Worm (Caenorhabditis elegans) whole organism, L2 larva: ENCODE results near the gene srx-110.

ENCODE experiments used
- C34F6.9 ChIP-seq: fragments of 150-350 bp; optimal IDR thresholded peaks from 2 replicates; lab custom pipeline; 2014; ENCODE audit warnings: missing biosample characterization, missing genetic modification characterization
- F13H6.1 ChIP-seq: sonication (generic microtip); optimal IDR thresholded peaks from 2 replicates; lab custom pipeline; 2016; ENCODE audit warnings: missing genetic modification characterization, missing compliant biosample characterization
- Y55F3AM.14 ChIP-seq: fragments of 200-800 bp; sonication (Bioruptor generic); optimal IDR thresholded peaks from 2 replicates; lab custom pipeline; 2018; ENCODE audit warnings: mild to moderate bottlenecking, missing genetic modification characterization, missing compliant biosample characterization
- alr-1 ChIP-seq: fragments of 150-350 bp; optimal IDR thresholded peaks from 2 replicates; lab custom pipeline; 2014; ENCODE audit warnings: missing biosample characterization, missing genetic modification characterization
- aly-2 ChIP-seq: fragments of 150-350 bp; optimal IDR thresholded peaks from 2 replicates; lab custom pipeline; 2014; ENCODE audit warnings: missing biosample characterization, missing genetic modification characterization
- ama-1 ChIP-seq: fragments of 150-350 bp; optimal IDR thresholded peaks from 2 replicates; lab custom pipeline; 2018; ENCODE audit warnings: inconsistent platforms
- blmp-1 ChIP-seq: sonication (generic microtip); optimal IDR thresholded peaks from 2 replicates; lab custom pipeline; 2017; ENCODE audit warnings: missing genetic modification characterization, mild to moderate bottlenecking, missing compliant biosample characterization, antibody characterized with exemption, moderate library complexity; ENCODE audit not compliant: insufficient read depth
- ceh-82 ChIP-seq: fragments of 150-350 bp; optimal IDR thresholded peaks from 2 replicates; lab custom pipeline; 2014; ENCODE audit warnings: missing biosample characterization, missing genetic modification characterization
- dmd-4 ChIP-seq: sonication (generic microtip); optimal IDR thresholded peaks from 2 replicates; lab custom pipeline; 2017; ENCODE audit warnings: missing biosample characterization, missing genetic modification characterization
- egl-27 ChIP-seq: sonication (generic microtip); optimal IDR thresholded peaks from 3 replicates; lab custom pipeline; 2017; ENCODE audit warnings: missing biosample characterization, missing genetic modification reagents, missing genetic modification characterization
- elt-1 ChIP-seq: fragments of 150-350 bp; optimal IDR thresholded peaks from 2 replicates; lab custom pipeline; 2014; ENCODE audit warnings: missing biosample characterization, missing genetic modification characterization
- lin-39 ChIP-seq: fragments of 150-350 bp; optimal IDR thresholded peaks from 2 replicates; lab custom pipeline; 2014; ENCODE audit warnings: missing biosample characterization, missing genetic modification reagents, missing genetic modification characterization
- lsy-2 ChIP-seq, 2 experiments: fragments of 150-350 bp in 1 of 2; sonication (generic microtip) in 1 of 2; optimal IDR thresholded peaks; 2 replicates each; lab custom pipeline; 2014 to 2017; ENCODE audit warnings: missing biosample characterization in 2 of 2, missing genetic modification characterization in 2 of 2
- mab-5 ChIP-seq: fragments of 150-350 bp; optimal IDR thresholded peaks from 2 replicates; lab custom pipeline; 2014; ENCODE audit warnings: missing biosample characterization, missing genetic modification characterization
- mbf-1 ChIP-seq: sonication (generic microtip); optimal IDR thresholded peaks from 2 replicates; lab custom pipeline; 2017; ENCODE audit warnings: missing biosample characterization, missing genetic modification characterization
- mdl-1 ChIP-seq, 2 experiments: fragments of 150-350 bp in 1 of 2; sonication (generic microtip) in 1 of 2; optimal IDR thresholded peaks; 2 replicates each; lab custom pipeline; 2017; ENCODE audit warnings: missing biosample characterization in 2 of 2, missing genetic modification characterization in 2 of 2
- nhr-10 ChIP-seq: sonication (generic microtip); optimal IDR thresholded peaks from 2 replicates; lab custom pipeline; 2017; ENCODE audit warnings: missing biosample characterization, missing genetic modification characterization
- nhr-11 ChIP-seq: fragments of 150-350 bp; optimal IDR thresholded peaks from 2 replicates; lab custom pipeline; 2014; ENCODE audit warnings: missing biosample characterization, missing genetic modification characterization
- nhr-21 ChIP-seq: fragments of 150-350 bp; optimal IDR thresholded peaks from 2 replicates; lab custom pipeline; 2014; ENCODE audit warnings: missing biosample characterization, missing genetic modification characterization
- nhr-237 ChIP-seq: fragments of 150-350 bp; optimal IDR thresholded peaks from 2 replicates; lab custom pipeline; 2014; ENCODE audit warnings: missing biosample characterization, missing genetic modification characterization
- nhr-25 ChIP-seq: fragments of 150-350 bp; sonication (generic microtip); optimal IDR thresholded peaks from 3 replicates; lab custom pipeline; 2014; ENCODE audit warnings: missing biosample characterization, missing genetic modification characterization
- nhr-6 ChIP-seq: fragments of 150-350 bp; optimal IDR thresholded peaks from 2 replicates; lab custom pipeline; 2014; ENCODE audit warnings: missing biosample characterization, missing genetic modification characterization
- nhr-77 ChIP-seq: fragments of 150-350 bp; optimal IDR thresholded peaks from 2 replicates; lab custom pipeline; 2014; ENCODE audit warnings: missing biosample characterization, missing genetic modification characterization
- peb-1 ChIP-seq: fragments of 150-350 bp; optimal IDR thresholded peaks from 2 replicates; lab custom pipeline; 2014; ENCODE audit warnings: missing biosample characterization, missing genetic modification characterization
- sem-4 ChIP-seq: fragments of 150-350 bp; optimal IDR thresholded peaks from 2 replicates; lab custom pipeline; 2014; ENCODE audit warnings: missing biosample characterization, missing genetic modification reagents, missing genetic modification characterization
- sma-9 ChIP-seq, 2 experiments: fragments of 150-350 bp in 1 of 2; sonication (generic microtip) in 1 of 2; optimal IDR thresholded peaks; 2 replicates each; lab custom pipeline; 2014 to 2016; ENCODE audit warnings: missing genetic modification characterization in 2 of 2, mild to moderate bottlenecking in 1 of 2, missing biosample characterization in 1 of 2, missing compliant biosample characterization in 1 of 2, missing genetic modification reagents in 1 of 2, moderate library complexity in 1 of 2
- unc-62 ChIP-seq: fragments of 150-350 bp; optimal IDR thresholded peaks from 2 replicates; lab custom pipeline; 2014; ENCODE audit warnings: missing biosample characterization, missing genetic modification reagents, missing genetic modification characterization
- zag-1 ChIP-seq: fragments of 150-350 bp; optimal IDR thresholded peaks from 2 replicates; lab custom pipeline; 2014; ENCODE audit warnings: missing biosample characterization, missing genetic modification characterization
- ztf-1 ChIP-seq: fragments of 200-800 bp; sonication (Bioruptor generic); conservative IDR thresholded peaks from 2 replicates; pipeline ENCODE4 v1.3.6; 2022; ENCODE audit warnings: missing genetic modification characterization, missing compliant biosample characterization
- ztf-4 ChIP-seq: fragments of 150-350 bp; optimal IDR thresholded peaks from 2 replicates; lab custom pipeline; 2014; ENCODE audit warnings: missing biosample characterization, missing genetic modification characterization

Gene srx-110

DNA sequence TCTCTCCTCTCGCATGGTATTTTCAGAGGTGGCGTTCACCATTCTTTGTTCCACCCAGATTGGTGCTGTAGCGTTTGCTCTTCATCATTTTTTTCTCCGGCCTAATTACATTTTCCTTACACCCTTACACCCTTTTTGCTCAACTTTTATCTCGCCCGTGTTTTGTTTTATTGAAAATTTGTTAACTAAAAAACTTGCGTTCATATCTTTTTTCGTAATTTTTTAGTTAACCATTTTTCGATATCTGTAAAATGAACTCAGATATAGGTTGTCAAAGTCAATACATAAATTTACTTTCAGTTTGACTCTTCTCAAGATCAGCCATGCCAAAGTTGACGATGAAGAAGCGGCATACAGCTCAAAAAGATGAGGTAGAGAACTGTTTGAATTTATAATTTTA lies 32.2 kb downstream of the srx-110 start, which contains the start of gene F12E12.1:
Gene F12E12.1, plus strand, starts transcription at position 301 of the 400 bp plus-strand sequence.
- TF ChIP-seq aly-2 (tag; lab: Kevin White, UChicago), result no peak
- no peak for TF ChIP-seq F13H6.1 (tag; lab: Kevin White, UChicago)
- TF ChIP-seq mab-5 (tag; lab: Kevin White, UChicago), result no peak

DNA sequence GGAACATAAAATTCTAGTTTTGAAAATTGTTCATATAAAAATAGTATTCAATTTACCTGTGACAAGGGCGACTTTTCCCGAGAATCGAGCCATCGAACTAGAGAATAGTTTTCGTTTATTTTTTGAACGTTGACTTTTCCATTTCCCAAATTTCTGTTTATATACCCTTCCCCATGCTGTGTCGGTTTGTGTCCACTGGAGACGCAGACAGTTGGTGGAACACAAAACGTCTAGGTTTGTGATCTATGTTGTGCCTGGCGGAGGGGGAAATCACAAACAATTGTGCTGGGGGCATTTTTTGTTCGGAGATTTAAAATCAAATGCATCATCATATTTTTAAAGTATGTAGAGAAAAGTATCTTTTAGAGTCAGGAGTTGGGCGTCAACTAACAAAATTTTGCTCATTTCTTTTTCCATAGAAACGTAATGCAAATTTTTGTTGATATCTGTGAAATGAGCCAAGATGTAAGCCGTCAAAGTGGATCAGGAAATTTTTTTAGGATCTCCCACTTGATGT lies 34.4 kb downstream of the srx-110 start, which contains the start of gene nta-1:
Gene nta-1, minus strand, starts transcription at position 131 of the 517 bp plus-strand sequence.
- TF ChIP-seq sma-9 (GFP tag; optimal IDR thresholded peaks at IDR 0.05; lab: Kevin White, UChicago) (peak; percentile 62), sma-9 (tag; optimal IDR thresholded peaks at IDR 0.05; lab: Kevin White, UChicago) (no peak), ama-1 (lab: Kevin White, UChicago) (no peak), zag-1 (no peak)

DNA sequence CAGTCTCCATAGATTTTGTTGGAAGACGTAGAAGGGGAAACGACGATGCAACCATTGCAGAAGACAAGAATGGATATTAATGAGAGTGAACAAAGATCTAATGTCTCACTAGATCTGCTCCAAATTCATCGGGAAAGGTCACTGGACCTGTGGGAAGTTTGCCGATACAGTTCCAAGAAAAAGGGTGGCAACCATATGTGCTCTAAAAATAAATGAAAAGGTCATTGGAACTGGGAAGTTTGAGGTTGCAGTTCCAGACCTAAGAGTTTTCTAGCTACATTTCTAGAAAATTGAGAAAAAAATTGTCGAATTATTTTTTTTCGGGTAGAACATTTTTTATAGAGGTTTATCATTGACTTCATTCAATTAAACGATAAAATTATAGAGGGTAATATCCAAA lies 38.0 kb downstream of the srx-110 start, which contains the start of gene fbxb-92:
Gene fbxb-92, minus strand, starts transcription at position 101 of the 400 bp plus-strand sequence.
- no peak for TF ChIP-seq aly-2 (tag; lab: Kevin White, UChicago)
- no peak for TF ChIP-seq nhr-6 (tag; lab: Kevin White, UChicago)
- no peak for TF ChIP-seq unc-62 (GFP tag; lab: Kevin White, UChicago)
- TF ChIP-seq mab-5 (tag; lab: Kevin White, UChicago), result no peak
- TF ChIP-seq Y55F3AM.14 (GFP tag; lab: Kevin White, UChicago), result no peak
- TF ChIP-seq mbf-1, result no peak
- TF ChIP-seq alr-1 (tag; lab: Kevin White, UChicago), result no peak
- TF ChIP-seq, all 48 proteins: peak for 0

DNA sequence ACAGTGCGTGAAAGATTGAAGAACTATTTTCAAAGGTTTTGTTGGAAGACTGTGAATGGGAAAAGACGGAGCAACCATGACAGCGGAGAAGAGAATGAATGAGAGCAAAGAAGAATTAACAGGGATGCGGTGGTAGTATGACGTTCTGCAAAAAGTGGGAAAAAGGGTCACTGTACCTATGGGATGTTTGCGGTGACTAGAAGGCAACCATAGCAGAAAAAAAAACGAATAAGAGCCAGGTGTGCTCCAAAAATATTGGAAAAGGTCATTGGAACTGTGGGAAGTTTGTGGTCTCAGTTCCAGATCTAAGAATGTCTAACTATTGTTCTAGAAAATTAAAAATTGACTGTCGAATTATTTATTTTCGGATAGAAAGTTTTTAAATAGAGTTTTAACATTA lies 39.4 kb downstream of the srx-110 start, which contains the start of gene fbxb-90:
Gene fbxb-90, minus strand, starts transcription at position 101 of the 400 bp plus-strand sequence.
- no peak for TF ChIP-seq lsy-2 (tag; optimal IDR thresholded peaks at IDR 0.05; lab: Kevin White, UChicago)
- TF ChIP-seq nhr-11 (tag; lab: Kevin White, UChicago), result no peak
- TF ChIP-seq ztf-1 (GFP tag; lab: Robert Waterston, UW), result no peak
- TF ChIP-seq nhr-25 (tag; lab: Kevin White, UChicago), result no peak
- no peak for TF ChIP-seq lin-39 (tag; lab: Kevin White, UChicago)
- no peak for TF ChIP-seq nhr-21 (tag; lab: Kevin White, UChicago)
- no peak for TF ChIP-seq alr-1 (tag; lab: Kevin White, UChicago)
- no peak for TF ChIP-seq sma-9 (GFP tag; optimal IDR thresholded peaks at IDR 0.05; lab: Kevin White, UChicago)
- no peak for TF ChIP-seq sma-9 (tag; optimal IDR thresholded peaks at IDR 0.05; lab: Kevin White, UChicago)
- no peak for TF ChIP-seq Y55F3AM.14 (GFP tag; lab: Kevin White, UChicago)
- TF ChIP-seq ceh-82 (tag; lab: Kevin White, UChicago), result no peak
- TF ChIP-seq nhr-77, result no peak
- no peak for TF ChIP-seq egl-27
- no peak for TF ChIP-seq mbf-1

DNA sequence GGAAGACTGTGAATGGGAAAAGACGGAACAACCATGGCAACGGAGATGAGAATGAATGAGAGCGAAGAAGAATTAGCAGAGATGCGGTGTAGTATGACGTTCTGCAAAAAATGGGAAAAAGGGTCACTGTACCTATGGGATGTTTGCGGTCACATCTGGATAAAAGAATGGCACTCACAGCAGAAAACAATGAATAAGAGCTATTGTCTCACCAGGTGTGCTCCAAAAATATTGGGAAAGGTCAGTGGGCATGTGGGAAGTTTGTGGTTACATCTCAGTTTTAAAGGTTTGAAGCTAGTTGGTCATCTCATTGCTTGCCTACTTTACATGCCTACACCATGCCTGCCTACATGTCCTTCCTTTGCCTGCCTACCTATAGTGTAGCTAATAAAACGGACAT lies 41.3 kb downstream of the srx-110 start, which contains the start of gene fbxb-91:
Gene fbxb-91, minus strand, starts transcription at position 101 of the 400 bp plus-strand sequence.
- TF ChIP-seq aly-2 (tag; lab: Kevin White, UChicago) (no peak), ama-1 (lab: Kevin White, UChicago) (no peak), dmd-4 (tag; lab: Kevin White, UChicago) (no peak), lin-39 (tag; lab: Kevin White, UChicago) (no peak), sma-9 (GFP tag; optimal IDR thresholded peaks at IDR 0.05; lab: Kevin White, UChicago) (no peak), sma-9 (tag; optimal IDR thresholded peaks at IDR 0.05; lab: Kevin White, UChicago) (no peak), nhr-237 (tag; lab: Kevin White, UChicago) (no peak), elt-1 (no peak), blmp-1 (tag; lab: Kevin White, UChicago) (no peak)
- TF ChIP-seq, all 48 proteins: peak for 0

DNA sequence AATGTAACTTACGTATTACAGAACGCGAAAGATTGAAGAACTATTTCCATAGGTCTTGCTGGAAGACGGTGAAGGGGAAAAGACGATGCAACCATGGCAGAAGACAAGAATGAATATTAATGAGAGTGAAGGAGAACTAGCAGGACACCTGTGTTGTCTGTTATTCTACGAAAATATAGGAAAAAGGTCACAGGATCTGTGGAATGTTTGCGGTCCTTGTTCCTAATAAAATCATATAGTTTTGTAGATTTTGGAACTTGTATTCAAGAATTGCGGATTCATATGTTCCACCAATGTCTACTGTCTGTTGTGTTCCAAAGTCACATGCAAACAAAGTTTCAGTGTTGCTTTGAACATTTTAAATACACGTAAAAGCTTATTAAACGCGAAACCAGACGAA lies 42.8 kb downstream of the srx-110 start, which contains the start of gene sdz-11:
Gene sdz-11, minus strand, starts transcription at position 101 of the 400 bp plus-strand sequence.
- no peak for TF ChIP-seq sma-9 (GFP tag; optimal IDR thresholded peaks at IDR 0.05; lab: Kevin White, UChicago)
- TF ChIP-seq sma-9 (tag; optimal IDR thresholded peaks at IDR 0.05; lab: Kevin White, UChicago), result no peak
- TF ChIP-seq nhr-21 (tag; lab: Kevin White, UChicago), result no peak
- no peak for TF ChIP-seq nhr-10 (tag; lab: Kevin White, UChicago)
- TF ChIP-seq blmp-1 (tag; lab: Kevin White, UChicago), result no peak
- TF ChIP-seq ztf-4 (tag; lab: Kevin White, UChicago), result no peak
- no peak for TF ChIP-seq nhr-237 (tag; lab: Kevin White, UChicago)
- TF ChIP-seq mab-5 (tag; lab: Kevin White, UChicago), result no peak
- TF ChIP-seq aly-2 (tag; lab: Kevin White, UChicago), result no peak
- TF ChIP-seq nhr-6 (tag; lab: Kevin White, UChicago), result no peak
- no peak for TF ChIP-seq peb-1 (tag; lab: Kevin White, UChicago)
- no peak for TF ChIP-seq C34F6.9
- TF ChIP-seq mdl-1 (tag; optimal IDR thresholded peaks at IDR 0.05; lab: Kevin White, UChicago), result no peak
- TF ChIP-seq unc-62 (GFP tag; lab: Kevin White, UChicago), result no peak
- no peak for TF ChIP-seq ceh-82 (tag; lab: Kevin White, UChicago)
- no peak for TF ChIP-seq sem-4
